Fruit fly (Drosophila melanogaster) whole organism, embryonic: Measurements from ENCODE around the gene pros.

Source experiments
- CG10274 ChIP-seq: fragments of 200-800 bp; sonication (Bioruptor generic); optimal IDR thresholded peaks from 3 replicates; lab custom pipeline; 2017; ENCODE audit warnings: missing biosample characterization, mild to moderate bottlenecking, missing genetic modification characterization
- CG10543 ChIP-seq: fragments of 200-800 bp; sonication (Bioruptor generic); optimal IDR thresholded peaks from 3 replicates; lab custom pipeline; 2017; ENCODE audit warnings: missing biosample characterization, mild to moderate bottlenecking, missing genetic modification characterization, moderate library complexity
- CG12236 ChIP-seq: fragments of 200-800 bp; sonication (Bioruptor generic); optimal IDR thresholded peaks from 2 replicates; lab custom pipeline; 2016; ENCODE audit warnings: missing biosample characterization, missing genetic modification characterization
- CG12942 ChIP-seq: fragments of 200-800 bp; sonication (Bioruptor generic); optimal IDR thresholded peaks from 3 replicates; lab custom pipeline; 2016; ENCODE audit warnings: missing biosample characterization, missing genetic modification characterization
- CG13123 ChIP-seq: fragments of 200-800 bp; sonication (Bioruptor generic); optimal IDR thresholded peaks from 2 replicates; lab custom pipeline; 2016; ENCODE audit warnings: missing biosample characterization, missing genetic modification characterization
- CG13424 ChIP-seq: fragments of 200-800 bp; sonication (Bioruptor generic); optimal IDR thresholded peaks from 2 replicates; lab custom pipeline; 2019; ENCODE audit warnings: missing biosample characterization, mild to moderate bottlenecking, missing genetic modification characterization, moderate library complexity
- CG14667 ChIP-seq: fragments of 200-800 bp; sonication (Bioruptor generic); IDR thresholded peaks from 2 replicates; pipeline ENCODE4 v1.3.6; 2022; ENCODE audit warnings: missing biosample characterization, missing genetic modification characterization
- CG14860 ChIP-seq: fragments of 200-800 bp; sonication (Bioruptor generic); IDR thresholded peaks from 3 replicates; pipeline ENCODE4 v1.3.6; 2022; ENCODE audit warnings: missing biosample characterization, missing genetic modification characterization; ENCODE audit not compliant: partially characterized antibody
- CG1529 ChIP-seq: fragments of 200-800 bp; sonication (Bioruptor generic); optimal IDR thresholded peaks from 3 replicates; lab custom pipeline; 2018; ENCODE audit warnings: missing biosample characterization, missing genetic modification characterization
- CG15601 ChIP-seq: fragments of 200-800 bp; sonication (Bioruptor generic); optimal IDR thresholded peaks from 3 replicates; lab custom pipeline; 2019; ENCODE audit warnings: missing biosample characterization, mild to moderate bottlenecking, missing genetic modification characterization, moderate library complexity
- CG1603 ChIP-seq: fragments of 200-800 bp; sonication (Bioruptor generic); optimal IDR thresholded peaks from 2 replicates; lab custom pipeline; 2019; ENCODE audit warnings: missing biosample characterization, mild to moderate bottlenecking, missing genetic modification characterization, moderate library complexity
- CG17912 ChIP-seq: fragments of 200-800 bp; sonication (Bioruptor generic); optimal IDR thresholded peaks from 2 replicates; lab custom pipeline; 2018; ENCODE audit warnings: missing biosample characterization, mild to moderate bottlenecking, missing genetic modification characterization
- CG18599 ChIP-seq: fragments of 200-800 bp; sonication (Bioruptor generic); optimal IDR thresholded peaks from 3 replicates; lab custom pipeline; 2017; ENCODE audit warnings: missing biosample characterization, missing genetic modification characterization, mild to moderate bottlenecking, moderate library complexity, missing genetic modification reagents
- CG34224 ChIP-seq: fragments of 200-800 bp; sonication (Bioruptor generic); IDR thresholded peaks from 3 replicates; pipeline ENCODE4 v1.3.6; 2022; ENCODE audit warnings: missing biosample characterization, missing genetic modification characterization; ENCODE audit not compliant: partially characterized antibody
- CG34376 ChIP-seq: fragments of 200-800 bp; sonication (Bioruptor generic); optimal IDR thresholded peaks from 2 replicates; lab custom pipeline; 2018; ENCODE audit warnings: missing biosample characterization, mild to moderate bottlenecking, missing genetic modification characterization
- CG34422 ChIP-seq: fragments of 200-800 bp; sonication (Bioruptor generic); IDR thresholded peaks from 3 replicates; pipeline ENCODE4 v1.3.6; 2022; ENCODE audit warnings: missing biosample characterization, missing genetic modification characterization
- CG7963 ChIP-seq: fragments of 200-800 bp; sonication (Bioruptor generic); IDR thresholded peaks from 3 replicates; pipeline ENCODE4 v1.3.6; 2022; ENCODE audit warnings: missing biosample characterization, missing genetic modification characterization; ENCODE audit not compliant: partially characterized antibody
- Dref ChIP-seq: fragments of 200-800 bp; sonication (Bioruptor generic); IDR thresholded peaks from 2 replicates; pipeline ENCODE4 v1.3.6; 2022; ENCODE audit warnings: missing biosample characterization, missing genetic modification characterization
- Ets97D ChIP-seq: fragments of 200-800 bp; sonication (Bioruptor generic); optimal IDR thresholded peaks from 3 replicates; lab custom pipeline; 2016; ENCODE audit warnings: missing biosample characterization, missing genetic modification characterization
- HLH4C ChIP-seq: fragments of 200-800 bp; sonication (Bioruptor generic); IDR thresholded peaks from 3 replicates; pipeline ENCODE4 v1.3.6; 2022; ENCODE audit warnings: missing biosample characterization, missing genetic modification characterization; ENCODE audit not compliant: partially characterized antibody
- HLHmδ ChIP-seq: fragments of 200-800 bp; sonication (Bioruptor generic); optimal IDR thresholded peaks from 2 replicates; lab custom pipeline; 2018; ENCODE audit warnings: missing biosample characterization, mild to moderate bottlenecking, missing genetic modification characterization, moderate library complexity
- Jarid2 ChIP-seq: fragments of 200-800 bp; sonication (Bioruptor generic); optimal IDR thresholded peaks from 3 replicates; lab custom pipeline; 2017; ENCODE audit warnings: mild to moderate bottlenecking, missing biosample characterization, missing genetic modification reagents, missing genetic modification characterization
- Lhr ChIP-seq: fragments of 200-800 bp; sonication (Bioruptor generic); optimal IDR thresholded peaks from 3 replicates; lab custom pipeline; 2017; ENCODE audit warnings: mild to moderate bottlenecking, missing biosample characterization, missing genetic modification reagents, missing genetic modification characterization
- MESR4 ChIP-seq: fragments of 200-800 bp; sonication (Bioruptor generic); optimal IDR thresholded peaks from 2 replicates; lab custom pipeline; 2018; ENCODE audit warnings: missing biosample characterization, mild to moderate bottlenecking, missing genetic modification characterization, moderate library complexity
- Myb ChIP-seq: fragments of 200-800 bp; sonication (Bioruptor generic); optimal IDR thresholded peaks from 2 replicates; lab custom pipeline; 2016; ENCODE audit warnings: missing biosample characterization, missing genetic modification characterization
- Pdp1 ChIP-seq, 2 experiments: fragments of 200-800 bp; sonication (Bioruptor generic); optimal IDR thresholded peaks; 3 replicates each; lab custom pipeline; 2016; ENCODE audit warnings: missing biosample characterization in 2 of 2, missing genetic modification characterization in 2 of 2, mild to moderate bottlenecking in 1 of 2, moderate library complexity in 1 of 2
- Sry-δ ChIP-seq: fragments of 200-800 bp; sonication (Bioruptor generic); optimal IDR thresholded peaks from 2 replicates; lab custom pipeline; 2016; ENCODE audit warnings: missing biosample characterization, missing genetic modification characterization
- Xrp1 ChIP-seq: fragments of 200-800 bp; sonication (Bioruptor generic); IDR thresholded peaks from 2 replicates; pipeline ENCODE4 v1.3.6; 2022; ENCODE audit warnings: missing biosample characterization, missing genetic modification characterization
- chinmo ChIP-seq: fragments of 200-800 bp; sonication (Bioruptor generic); IDR thresholded peaks from 4 replicates; pipeline ENCODE4 v1.3.6; 2022; ENCODE audit warnings: missing biosample characterization, missing genetic modification characterization; ENCODE audit not compliant: partially characterized antibody
- ems ChIP-seq: fragments of 200-800 bp; sonication (Bioruptor generic); optimal IDR thresholded peaks from 3 replicates; lab custom pipeline; 2016; ENCODE audit warnings: missing biosample characterization, missing genetic modification characterization
- ewg ChIP-seq: fragments of 200-800 bp; sonication (Bioruptor generic); optimal IDR thresholded peaks from 3 replicates; lab custom pipeline; 2017; ENCODE audit warnings: mild to moderate bottlenecking, missing biosample characterization, missing genetic modification reagents, missing genetic modification characterization
- exex ChIP-seq: fragments of 200-800 bp; sonication (Bioruptor generic); optimal IDR thresholded peaks from 4 replicates; lab custom pipeline; 2018; ENCODE audit warnings: missing biosample characterization, mild to moderate bottlenecking, missing genetic modification characterization, moderate library complexity
- fd64A ChIP-seq: fragments of 200-800 bp; sonication (Bioruptor generic); optimal IDR thresholded peaks from 3 replicates; lab custom pipeline; 2018; ENCODE audit warnings: missing biosample characterization, mild to moderate bottlenecking, missing genetic modification characterization
- gfzf ChIP-seq: fragments of 200-800 bp; sonication (Bioruptor generic); optimal IDR thresholded peaks from 2 replicates; lab custom pipeline; 2016; ENCODE audit warnings: missing biosample characterization, mild to moderate bottlenecking, missing genetic modification characterization, moderate library complexity
- ham ChIP-seq: fragments of 200-800 bp; sonication (Bioruptor generic); IDR thresholded peaks from 2 replicates; pipeline ENCODE4 v1.3.6; 2022; ENCODE audit warnings: missing biosample characterization, missing genetic modification characterization
- hbn ChIP-seq: fragments of 200-800 bp; sonication (Bioruptor generic); IDR thresholded peaks from 2 replicates; pipeline ENCODE4 v1.3.6; 2022; ENCODE audit warnings: missing biosample characterization, missing genetic modification characterization; ENCODE audit not compliant: partially characterized antibody
- hkb ChIP-seq, 2 experiments: fragments of 200-800 bp in 1 of 2; fragments of >200 bp in 1 of 2; sonication (Bioruptor generic) in 1 of 2; IDR thresholded peaks in 1 of 2; optimal IDR thresholded peaks in 1 of 2; 2 replicates each; pipeline versions ENCODE4 v1.3.6 to Lab custom; 2017 to 2022; ENCODE audit warnings: missing biosample characterization in 1 of 2, missing genetic modification characterization in 1 of 2
- nerfin-1 ChIP-seq: fragments of 200-800 bp; sonication (Bioruptor generic); optimal IDR thresholded peaks from 3 replicates; lab custom pipeline; 2019; ENCODE audit warnings: missing biosample characterization, mild to moderate bottlenecking, missing genetic modification characterization, moderate library complexity
- nmo ChIP-seq: fragments of 200-800 bp; sonication (Bioruptor generic); optimal IDR thresholded peaks from 2 replicates; lab custom pipeline; 2018; ENCODE audit warnings: missing biosample characterization, mild to moderate bottlenecking, missing genetic modification characterization, moderate library complexity
- tap ChIP-seq: fragments of 200-800 bp; optimal IDR thresholded peaks from 3 replicates; lab custom pipeline; 2019; ENCODE audit warnings: missing biosample characterization, mild to moderate bottlenecking, missing genetic modification characterization, moderate library complexity
- tll ChIP-seq, 2 experiments: fragments of 200-800 bp in 1 of 2; fragments of >200 bp in 1 of 2; sonication (Bioruptor generic) in 1 of 2; optimal IDR thresholded peaks; 2 replicates each; lab custom pipeline; 2017 to 2019; ENCODE audit warnings: missing biosample characterization in 2 of 2, missing genetic modification characterization in 2 of 2, mild to moderate bottlenecking in 1 of 2, moderate library complexity in 1 of 2
- tx ChIP-seq: fragments of 200-800 bp; sonication (Bioruptor generic); optimal IDR thresholded peaks from 2 replicates; lab custom pipeline; 2016; ENCODE audit warnings: missing biosample characterization, missing genetic modification characterization
- unc-4 ChIP-seq: fragments of 200-800 bp; sonication (Bioruptor generic); IDR thresholded peaks from 2 replicates; pipeline ENCODE4 v1.3.6; 2022; ENCODE audit warnings: missing biosample characterization, missing genetic modification characterization; ENCODE audit not compliant: partially characterized antibody
- unpg ChIP-seq: fragments of 200-800 bp; sonication (Bioruptor generic); optimal IDR thresholded peaks from 3 replicates; lab custom pipeline; 2018; ENCODE audit warnings: missing biosample characterization, mild to moderate bottlenecking, missing genetic modification characterization, moderate library complexity
- vnd ChIP-seq: fragments of 200-800 bp; sonication (Bioruptor generic); IDR thresholded peaks from 3 replicates; pipeline ENCODE4 v1.3.6; 2022; ENCODE audit warnings: missing biosample characterization, missing genetic modification characterization; ENCODE audit not compliant: partially characterized antibody
- zen ChIP-seq: fragments of 200-800 bp; sonication (Bioruptor generic); optimal IDR thresholded peaks from 3 replicates; lab custom pipeline; 2018; ENCODE audit warnings: missing biosample characterization, mild to moderate bottlenecking, missing genetic modification characterization, moderate library complexity

pros gene

dm6 chr3R:11431395-11431977, 103.2 kb downstream of the pros start, which contains the start of the genes RpL24-like and CG5276 (continued):
- TF ChIP-seq CG15601 (tag; lab: Kevin White, UChicago) (no peak), CG34376 (GFP tag; lab: Kevin White, UChicago) (no peak), hkb (optimal IDR thresholded peaks at IDR 0.05; lab: Kevin White, UChicago) (peak; percentile 68), hkb (GFP tag; IDR thresholded peaks at IDR 0.05; lab: Robert Waterston, UW) (no peak), Myb (GFP tag; lab: Kevin White, UChicago) (peak; percentile 15), Ets97D (GFP tag; lab: Kevin White, UChicago) (peak; percentile 59), Pdp1 (GFP tag; optimal IDR thresholded peaks at IDR 0.05; lab: Kevin White, UChicago) (peak in 1 of 2 experiments; percentile 37), CG1529 (GFP tag; lab: Kevin White, UChicago) (no peak), hbn (GFP tag; lab: Robert Waterston, UW) (peak; percentile 59), Xrp1 (GFP tag; lab: Robert Waterston, UW) (no peak), CG7963 (GFP tag; lab: Robert Waterston, UW) (0 out of 3 replicates have a peak, but pooled peaks have one; percentile 12), CG10274 (no peak), gfzf (GFP tag; lab: Kevin White, UChicago) (peak; percentile 74), Lhr (peak; percentile 30), CG34224 (GFP tag; lab: Robert Waterston, UW) (peak; percentile 52; the same call in 2 of the 3 replicates), tx (GFP tag; lab: Kevin White, UChicago) (no peak), CG34422 (peak; percentile 74; the same call in 1 of the 3 replicates), nerfin-1 (tag; lab: Kevin White, UChicago) (peak; percentile 19), CG13424 (peak; percentile 13), Jarid2 (no peak), CG17912 (GFP tag; lab: Kevin White, UChicago) (no peak), Sry-δ (GFP tag; lab: Kevin White, UChicago) (peak; percentile 80), Dref (GFP tag; lab: Robert Waterston, UW) (peak; percentile 80), vnd (GFP tag; lab: Robert Waterston, UW) (peak; percentile 65), CG14860 (peak; percentile 52; the same call in 1 of the 3 replicates), CG10543 (GFP tag; lab: Kevin White, UChicago) (no peak), ems (GFP tag; lab: Kevin White, UChicago) (peak; percentile 16), exex (tag; lab: Kevin White, UChicago) (no peak), chinmo (GFP tag; lab: Robert Waterston, UW) (0 out of 4 replicates have a peak, but pooled peaks have one; percentile 60), CG14667 (no peak), ewg (GFP tag; lab: Kevin White, UChicago) (peak; percentile 98), CG18599 (GFP tag; lab: Kevin White, UChicago) (no peak), unpg (GFP tag; lab: Kevin White, UChicago) (no peak), CG1603 (tag; lab: Kevin White, UChicago) (peak; percentile 83), ham (GFP tag; lab: Robert Waterston, UW) (no peak), tll (GFP tag; optimal IDR thresholded peaks at IDR 0.05; lab: Kevin White, UChicago) (peak; percentile 19 to 36), fd64A (GFP tag; lab: Kevin White, UChicago) (no peak), tap (tag; lab: Kevin White, UChicago) (no peak), nmo (GFP tag; lab: Kevin White, UChicago) (peak; percentile 80), CG13123 (no peak), HLH4C (GFP tag; lab: Robert Waterston, UW) (peak; percentile 57; the same call in 2 of the 3 replicates), unc-4 (GFP tag; lab: Robert Waterston, UW) (peak; percentile 69; the same call in 1 of the 2 replicates), CG12942 (GFP tag; lab: Kevin White, UChicago) (no peak), zen (tag; lab: Kevin White, UChicago) (peak; percentile 48), MESR4 (GFP tag; lab: Kevin White, UChicago) (peak; percentile 86), CG12236 (no peak), HLHmδ (GFP tag; lab: Kevin White, UChicago) (peak; percentile 67)
